Fruit fly (Drosophila melanogaster): Measurements from ENCODE around the gene Brd.

Brd gene

DNA sequence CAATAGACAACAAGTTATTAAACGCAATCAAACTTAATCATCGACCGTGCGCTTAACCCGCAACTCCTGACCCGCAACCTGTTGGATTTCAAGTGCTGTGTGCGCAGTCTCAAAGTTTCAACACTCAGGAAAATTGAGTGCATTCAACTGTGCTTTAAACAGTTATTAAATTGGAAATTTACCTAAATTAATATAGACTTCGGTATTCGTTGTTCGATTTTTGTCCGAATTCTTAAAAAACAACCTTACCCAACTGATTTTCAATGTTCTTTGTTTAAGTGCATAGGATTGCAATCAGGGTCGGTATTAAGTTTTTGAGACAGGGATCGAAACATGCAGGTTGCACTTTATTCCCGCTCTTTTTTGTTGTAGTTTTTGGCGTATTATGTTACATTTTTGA, 32.6 kb downstream of the Brd start (continued):
- no peak for TF ChIP-seq CG32264 (GFP tag; optimal IDR thresholded peaks at IDR 0.05)
- peak; percentile 9 for TF ChIP-seq brk (GFP tag; optimal IDR thresholded peaks at IDR 0.05)
- TF ChIP-seq N (GFP tag; optimal IDR thresholded peaks at IDR 0.05) = no peak
- no peak for TF ChIP-seq Myc (optimal IDR thresholded peaks at IDR 0.05)
- peak; percentile 42 for TF ChIP-seq Hnf4 (GFP tag; optimal IDR thresholded peaks at IDR 0.05)
- peak; percentile 70 for TF ChIP-seq h (GFP tag; optimal IDR thresholded peaks at IDR 0.05)
- no peak for TF ChIP-seq Hr78 (GFP tag; optimal IDR thresholded peaks at IDR 0.05)
- TF ChIP-seq dsf (GFP tag; optimal IDR thresholded peaks at IDR 0.05; ENCODE audit: borderline replicate concordance) = no peak
- TF ChIP-seq HLH106 (tag; optimal IDR thresholded peaks at IDR 0.05) = peak; percentile 34
- no peak for TF ChIP-seq sage (GFP tag; optimal IDR thresholded peaks at IDR 0.05)
- TF ChIP-seq woc (GFP tag; optimal IDR thresholded peaks at IDR 0.05) = no peak
- no peak for TF ChIP-seq Rel (GFP tag; optimal IDR thresholded peaks at IDR 0.05)
- no peak for TF ChIP-seq Rel (tag; optimal IDR thresholded peaks at IDR 0.05)
- no peak for TF ChIP-seq dl (GFP tag; optimal IDR thresholded peaks at IDR 0.05; ENCODE audit: insufficient read depth in 1 of 2, partially characterized antibody in 2 of 2)
- TF ChIP-seq fru (GFP tag; optimal IDR thresholded peaks at IDR 0.05) = peak; percentile 51

DNA sequence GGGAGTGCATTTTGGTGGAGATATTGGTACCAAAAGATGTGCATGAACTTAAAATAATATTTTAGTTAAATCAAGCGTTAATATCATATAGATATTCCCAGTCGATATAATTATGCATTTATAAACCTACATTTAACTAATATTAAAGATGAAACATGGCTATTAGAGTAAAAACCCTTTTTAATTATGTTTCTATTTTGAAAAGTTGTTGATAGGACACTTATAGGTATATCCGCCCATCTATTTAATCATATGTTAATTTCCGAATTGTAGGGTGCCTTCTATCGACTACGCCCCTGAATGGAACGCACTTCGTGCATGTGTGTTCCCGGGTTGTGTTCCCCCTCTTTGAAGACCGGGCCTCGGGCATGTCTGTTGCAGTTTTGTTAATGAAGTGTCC, 33.3 kb downstream of the Brd start:
- TF ChIP-seq h (GFP tag; optimal IDR thresholded peaks at IDR 0.05) (peak; percentile 16), foxo (GFP tag; optimal IDR thresholded peaks at IDR 0.05) (peak in 1 of 2 experiments; percentile 4), Dif (GFP tag; optimal IDR thresholded peaks at IDR 0.05; ENCODE audit: partially characterized antibody) (no peak), Sp1 (GFP tag; optimal IDR thresholded peaks at IDR 0.05) (peak; percentile 2)

DNA sequence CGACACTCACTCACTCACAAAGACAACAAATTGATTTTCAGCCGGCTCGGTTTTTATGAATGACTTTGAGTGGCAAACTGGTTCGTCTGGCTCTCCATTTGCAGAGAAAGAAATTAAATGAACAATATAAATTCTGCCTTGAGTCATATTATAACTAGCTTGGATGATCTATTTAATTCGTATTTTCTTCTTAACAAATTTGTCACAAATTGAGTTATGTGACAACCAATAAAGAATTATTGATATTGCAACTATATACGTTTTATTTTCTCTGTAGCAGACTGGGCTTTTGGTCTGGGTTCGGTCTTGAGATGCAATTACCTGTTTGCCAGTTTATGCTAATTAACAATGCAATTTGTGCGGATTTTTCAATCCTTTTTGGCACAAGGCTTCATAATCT, 34.4 kb downstream of the Brd start:
- TF ChIP-seq Jra (GFP tag; optimal IDR thresholded peaks at IDR 0.05) (peak; percentile 12), foxo (GFP tag; optimal IDR thresholded peaks at IDR 0.05) (peak in 1 of 2 experiments; percentile 75), br (GFP tag; optimal IDR thresholded peaks at IDR 0.05) (peak; percentile 61), Dif (GFP tag; optimal IDR thresholded peaks at IDR 0.05; ENCODE audit: partially characterized antibody) (no peak), rgr (GFP tag; optimal IDR thresholded peaks at IDR 0.05) (peak; percentile 44), tai (GFP tag; optimal IDR thresholded peaks at IDR 0.05) (no peak), N (GFP tag; optimal IDR thresholded peaks at IDR 0.05) (no peak), h (GFP tag; optimal IDR thresholded peaks at IDR 0.05) (peak; percentile 58), dmrt93B (GFP tag; optimal IDR thresholded peaks at IDR 0.05) (no peak), Myc (optimal IDR thresholded peaks at IDR 0.05) (no peak), Dfd (GFP tag; optimal IDR thresholded peaks at IDR 0.05) (no peak), brk (GFP tag; optimal IDR thresholded peaks at IDR 0.05) (no peak), GATAd (GFP tag; optimal IDR thresholded peaks at IDR 0.05) (no peak), lola (GFP tag; optimal IDR thresholded peaks at IDR 0.05) (no peak), Hnf4 (GFP tag; optimal IDR thresholded peaks at IDR 0.05) (peak; percentile 51), HLH106 (tag; optimal IDR thresholded peaks at IDR 0.05) (peak; percentile 40), sv (GFP tag; optimal IDR thresholded peaks at IDR 0.05) (no peak), Abd-B (GFP tag; optimal IDR thresholded peaks at IDR 0.05) (no peak), psq (GFP tag; optimal IDR thresholded peaks at IDR 0.05) (peak; percentile 11), dl (GFP tag; optimal IDR thresholded peaks at IDR 0.05; ENCODE audit: insufficient read depth in 1 of 2, partially characterized antibody in 2 of 2) (no peak), CG9705 (GFP tag; optimal IDR thresholded peaks at IDR 0.05) (no peak), sage (GFP tag; optimal IDR thresholded peaks at IDR 0.05) (no peak), CrebA (GFP tag; optimal IDR thresholded peaks at IDR 0.05; ENCODE audit: borderline replicate concordance) (no peak), ey (GFP tag; optimal IDR thresholded peaks at IDR 0.05) (peak; percentile 47), pan (optimal IDR thresholded peaks at IDR 0.05) (no peak), dsf (GFP tag; optimal IDR thresholded peaks at IDR 0.05; ENCODE audit: borderline replicate concordance) (no peak), Vsx2 (GFP tag; optimal IDR thresholded peaks at IDR 0.05; ENCODE audit: partially characterized antibody) (no peak), Sp1 (GFP tag; optimal IDR thresholded peaks at IDR 0.05) (peak; percentile 23), Rel (GFP tag; optimal IDR thresholded peaks at IDR 0.05) (no peak), Rel (tag; optimal IDR thresholded peaks at IDR 0.05) (no peak), woc (GFP tag; optimal IDR thresholded peaks at IDR 0.05) (peak; percentile 4), Hr83 (GFP tag; optimal IDR thresholded peaks at IDR 0.05; ENCODE audit: poor library complexity, severe bottlenecking) (no peak), CG32264 (GFP tag; optimal IDR thresholded peaks at IDR 0.05) (no peak), fru (GFP tag; optimal IDR thresholded peaks at IDR 0.05) (peak; percentile 70), Mio (GFP tag; optimal IDR thresholded peaks at IDR 0.05) (no peak), Hr78 (GFP tag; optimal IDR thresholded peaks at IDR 0.05) (no peak), usp (GFP tag; optimal IDR thresholded peaks at IDR 0.05) (no peak), jim (GFP tag; optimal IDR thresholded peaks at IDR 0.05) (no peak), OdsH (GFP tag; optimal IDR thresholded peaks at IDR 0.05) (peak; percentile 25)
